Worm (Caenorhabditis elegans): ENCODE data around the gene lmtr-3.

Gene lmtr-3

ce11 chrV:11123817-11124337, at the start of gene lmtr-3, which contains the start of gene atp-5:
Gene lmtr-3 (plus strand): TSS chrV:11124186.
Gene atp-5 (minus strand): TSS chrV:11123867.
- TF ChIP-seq him-1 (tag; optimal IDR thresholded peaks at IDR 0.05): peak; percentile 34
- TF ChIP-seq dao-5 (tag; optimal IDR thresholded peaks at IDR 0.05): no peak
- TF ChIP-seq W03F9.2 (tag; optimal IDR thresholded peaks at IDR 0.05): peak; percentile 84

DNA sequence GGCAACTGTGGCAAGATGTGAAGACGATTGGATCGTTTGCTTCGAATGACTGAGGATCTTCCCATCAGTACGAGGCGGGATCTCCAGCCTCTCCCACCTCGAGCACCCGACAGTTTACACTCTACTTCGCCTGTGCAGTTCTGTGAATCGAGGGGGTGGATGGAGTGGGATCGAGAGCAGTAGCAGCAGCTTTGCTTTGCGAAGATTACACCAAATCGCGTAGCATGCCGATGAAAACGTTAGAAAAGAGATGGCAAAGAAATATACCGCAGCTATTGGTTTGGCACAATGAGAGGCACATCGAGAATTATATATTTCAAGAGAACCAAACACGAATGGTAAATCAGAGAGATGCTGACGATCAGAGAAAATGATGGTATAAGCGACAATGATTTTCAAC, 49.5 kb upstream of the lmtr-3 start, which contains the start of gene act-3:
Gene act-3, minus strand, starts transcription at position 51 of the 400 bp plus-strand sequence.
- no peak for TF ChIP-seq him-1 (tag; optimal IDR thresholded peaks at IDR 0.05)
- no peak for TF ChIP-seq dao-5 (tag; optimal IDR thresholded peaks at IDR 0.05)
- no peak for TF ChIP-seq W03F9.2 (tag; optimal IDR thresholded peaks at IDR 0.05)

ce11 chrV:11075209-11076027, 48.6 kb upstream of the lmtr-3 start:
- TF ChIP-seq dao-5 (tag; optimal IDR thresholded peaks at IDR 0.05) (no peak), W03F9.2 (tag; optimal IDR thresholded peaks at IDR 0.05) (no peak), him-1 (tag; optimal IDR thresholded peaks at IDR 0.05) (no peak)

DNA sequence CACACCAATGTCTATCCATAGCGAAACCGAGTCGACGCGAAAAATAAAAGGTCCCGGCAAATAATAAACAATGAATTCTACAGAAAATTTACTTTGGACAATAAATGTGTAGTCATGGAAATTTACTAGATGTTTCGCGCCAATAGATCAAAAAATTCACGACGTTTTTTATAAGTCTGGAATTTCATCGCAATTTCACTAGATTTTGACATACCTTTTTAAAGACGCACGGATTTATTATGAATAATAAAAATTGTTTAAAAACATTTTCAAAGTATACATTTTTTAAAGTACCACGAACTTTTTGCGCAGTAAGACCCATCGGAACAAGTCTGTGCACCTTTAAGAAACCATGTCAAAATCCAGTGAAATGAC, 48.0 kb upstream of the lmtr-3 start:
- no peak for TF ChIP-seq dao-5 (tag; optimal IDR thresholded peaks at IDR 0.05)
- no peak for TF ChIP-seq him-1 (tag; optimal IDR thresholded peaks at IDR 0.05)
- TF ChIP-seq W03F9.2 (tag; optimal IDR thresholded peaks at IDR 0.05): no peak

- no peak for TF ChIP-seq him-1 (tag; optimal IDR thresholded peaks at IDR 0.05)
- TF ChIP-seq dao-5 (tag; optimal IDR thresholded peaks at IDR 0.05): peak; percentile 25
Measured at ce11 chrV:11076403-11076802, 47.6 kb upstream of the lmtr-3 start.

DNA sequence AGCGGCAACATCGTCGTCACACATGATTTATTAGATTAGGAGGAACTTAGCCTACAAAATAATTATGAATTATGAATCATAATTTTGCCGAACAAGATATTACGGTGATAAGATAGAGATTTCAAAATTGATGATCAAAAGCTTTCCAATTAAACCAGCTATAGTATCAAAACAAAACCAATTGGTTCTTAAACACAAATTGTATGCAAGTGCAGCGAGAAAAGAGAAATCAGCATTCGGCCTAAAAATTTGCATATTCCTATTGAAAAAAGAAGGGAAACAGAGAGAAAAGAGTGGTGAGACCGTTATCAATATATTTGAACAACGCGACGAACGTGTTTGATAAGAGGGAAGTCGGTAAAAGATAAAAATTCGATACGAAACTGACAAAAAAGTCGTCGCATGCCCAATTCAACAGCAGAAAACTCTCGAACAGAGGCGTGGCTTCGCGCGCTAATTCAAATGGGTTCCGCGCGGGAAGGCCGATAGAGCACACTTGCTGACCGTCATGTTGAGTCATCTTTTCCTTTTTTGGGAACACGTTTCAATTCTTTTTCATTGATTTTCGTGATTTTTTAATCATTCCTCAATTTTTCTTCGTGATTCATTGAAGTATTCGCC, 45.8 kb upstream of the lmtr-3 start, which contains the start of gene act-2:
Gene act-2, minus strand, starts transcription at position 51 of the 621 bp plus-strand sequence.
- peak; percentile 80 for TF ChIP-seq W03F9.2 (tag; optimal IDR thresholded peaks at IDR 0.05)
- no peak for TF ChIP-seq dao-5 (tag; optimal IDR thresholded peaks at IDR 0.05)

DNA sequence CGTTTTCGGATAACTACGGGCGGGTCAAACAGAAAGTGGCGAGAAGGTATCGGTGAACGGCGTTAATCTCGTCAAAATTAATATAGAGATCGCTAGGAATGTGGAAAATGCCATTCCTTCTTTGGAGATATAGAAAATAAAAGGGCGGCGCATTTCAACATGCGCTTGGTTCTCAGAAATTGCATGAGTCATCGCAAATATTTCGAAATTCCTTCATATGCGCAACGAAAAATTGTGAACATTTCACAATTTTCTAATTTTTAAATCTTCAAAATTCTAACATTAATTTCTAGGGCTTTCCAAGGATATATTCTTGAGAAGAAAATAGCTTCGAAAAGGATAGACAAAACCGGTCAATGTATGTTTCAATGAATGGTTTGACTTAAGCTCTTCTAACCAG, 45.1 kb upstream of the lmtr-3 start:
- no peak for TF ChIP-seq him-1 (tag; optimal IDR thresholded peaks at IDR 0.05)
- no peak for TF ChIP-seq W03F9.2 (tag; optimal IDR thresholded peaks at IDR 0.05)
- TF ChIP-seq dao-5 (tag; optimal IDR thresholded peaks at IDR 0.05): no peak

ce11 chrV:11080345-11081102, 43.5 kb upstream of the lmtr-3 start, which contains the start of gene act-1:
Gene act-1 (plus strand): TSS chrV:11081052.
- TF ChIP-seq W03F9.2 (tag; optimal IDR thresholded peaks at IDR 0.05) (no peak), dao-5 (tag; optimal IDR thresholded peaks at IDR 0.05) (no peak), him-1 (tag; optimal IDR thresholded peaks at IDR 0.05) (no peak)

- TF ChIP-seq him-1 (tag; optimal IDR thresholded peaks at IDR 0.05) (no peak), W03F9.2 (tag; optimal IDR thresholded peaks at IDR 0.05) (no peak), dao-5 (tag; optimal IDR thresholded peaks at IDR 0.05) (no peak)
Measured at ce11 chrV:11082475-11082874, 41.5 kb upstream of the lmtr-3 start.

- TF ChIP-seq him-1 (tag; optimal IDR thresholded peaks at IDR 0.05) (no peak), W03F9.2 (tag; optimal IDR thresholded peaks at IDR 0.05) (no peak), dao-5 (tag; optimal IDR thresholded peaks at IDR 0.05) (no peak)
Measured at ce11 chrV:11082964-11083363, 41.0 kb upstream of the lmtr-3 start.

DNA sequence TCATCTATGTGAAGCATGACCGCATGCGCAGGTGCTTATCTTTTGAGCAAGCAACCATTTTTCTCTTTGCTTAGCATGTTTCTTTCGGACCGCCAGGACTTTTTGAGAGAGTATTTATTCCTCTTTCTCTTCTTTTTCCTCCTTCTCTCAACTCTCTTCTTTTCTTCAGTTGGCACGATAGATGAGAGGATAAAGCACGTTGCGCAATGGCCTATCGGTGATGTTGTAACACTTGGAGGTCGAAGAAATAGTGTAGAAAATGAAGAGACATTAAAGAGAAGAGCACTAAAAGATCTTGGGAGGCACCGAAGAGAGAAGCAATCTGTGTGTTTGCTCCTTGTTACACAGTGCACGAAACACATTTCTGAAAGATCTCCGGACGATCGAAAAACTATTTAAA, 40.3 kb upstream of the lmtr-3 start:
- TF ChIP-seq W03F9.2 (tag; optimal IDR thresholded peaks at IDR 0.05) (no peak), dao-5 (tag; optimal IDR thresholded peaks at IDR 0.05) (no peak), him-1 (tag; optimal IDR thresholded peaks at IDR 0.05) (no peak)

- no peak for TF ChIP-seq him-1 (tag; optimal IDR thresholded peaks at IDR 0.05)
- no peak for TF ChIP-seq W03F9.2 (tag; optimal IDR thresholded peaks at IDR 0.05)
- TF ChIP-seq dao-5 (tag; optimal IDR thresholded peaks at IDR 0.05): no peak
Measured at ce11 chrV:11087119-11087518, 36.9 kb upstream of the lmtr-3 start.

DNA sequence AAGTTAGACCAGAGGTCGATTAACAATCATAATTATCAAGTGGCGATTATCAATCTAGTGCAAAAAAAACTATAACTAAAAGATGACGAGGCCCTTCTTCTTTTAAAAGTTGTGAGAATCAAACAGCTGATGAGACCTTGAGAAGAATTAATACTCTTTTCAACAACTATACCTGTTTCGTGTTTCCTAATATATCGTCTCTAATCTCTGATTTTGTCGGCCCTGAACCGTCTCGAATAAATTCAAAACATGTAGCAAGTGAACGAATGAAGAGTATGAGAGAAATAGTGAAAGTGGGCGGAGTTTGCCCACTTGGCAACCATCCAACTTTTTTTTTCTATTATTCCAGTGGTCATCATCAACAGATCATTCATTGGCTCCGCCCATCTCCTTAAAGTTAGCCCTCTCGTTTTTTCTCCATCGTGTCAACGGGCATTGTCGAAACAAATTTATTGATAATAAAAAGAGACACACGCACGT, 36.4 kb upstream of the lmtr-3 start, which contains the start of gene Y42A5A.1:
Gene Y42A5A.1, plus strand, starts transcription at position 430 of the 480 bp plus-strand sequence.
- TF ChIP-seq dao-5 (tag; optimal IDR thresholded peaks at IDR 0.05): no peak
- TF ChIP-seq him-1 (tag; optimal IDR thresholded peaks at IDR 0.05): no peak
- no peak for TF ChIP-seq W03F9.2 (tag; optimal IDR thresholded peaks at IDR 0.05)

Data from whole organism, L4/young adult.